Worm (Caenorhabditis elegans): ENCODE measurements around the gene F58F6.6.
"Not testable (repeated sequence)": the region's sequence is repeated elsewhere in the genome, so short reads cannot be mapped to it uniquely, and the experiment has no call there.

The F58F6.6 gene

ce11 chrIV:1340788-1341187, at the start of gene F58F6.6:
F58F6.6 (plus strand) TSS chrIV:1341088.
- not testable (repeated sequence) for TF ChIP-seq K11D2.4 (GFP tag; IDR thresholded peaks at IDR 0.05); mxl-1 (tag; optimal IDR thresholded peaks at IDR 0.05); D2030.7 (GFP tag; IDR thresholded peaks at IDR 0.05)

DNA sequence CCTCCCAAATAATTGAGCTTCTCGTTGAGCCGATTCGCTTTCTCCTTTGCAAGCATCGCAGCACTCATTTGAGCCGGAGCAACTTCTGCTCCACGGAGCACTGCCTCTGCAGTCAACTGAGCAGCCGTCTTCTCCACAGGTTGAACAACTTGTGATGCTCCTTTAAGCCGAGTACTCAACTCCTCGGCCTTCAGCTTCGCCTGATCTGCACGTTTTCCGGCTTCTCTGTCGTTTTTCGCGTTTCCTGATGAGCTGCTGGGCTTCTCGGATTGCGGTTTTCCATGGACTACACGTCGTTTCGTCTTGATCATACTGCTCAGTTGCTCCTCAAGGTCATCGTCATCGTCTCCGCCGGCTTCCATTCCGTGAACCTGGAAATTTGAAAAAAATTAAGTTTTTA, 41.9 kb upstream of the F58F6.6 start:
- no peak for TF ChIP-seq gei-17 (GFP tag; optimal IDR thresholded peaks at IDR 0.05)
- TF ChIP-seq zfh-2 (GFP tag; conservative IDR thresholded peaks at IDR 0.05) = peak; percentile 67
- TF ChIP-seq tbx-9 (tag; optimal IDR thresholded peaks at IDR 0.05; ENCODE audit: borderline replicate concordance) = no peak

ce11 chrIV:1309600-1310207, 31.2 kb upstream of the F58F6.6 start, which contains the start of the genes ddx-46 and F53H1.4:
ddx-46 (minus strand) TSS chrIV:1309650.
F53H1.4 (plus strand) TSS chrIV:1310166.
- TF ChIP-seq egl-18 (GFP tag; IDR thresholded peaks at IDR 0.05) (no peak), sea-2 (GFP tag; IDR thresholded peaks at IDR 0.05) (no peak), attf-3 (GFP tag; conservative IDR thresholded peaks at IDR 0.05) (peak; percentile 99), aptf-3 (GFP tag; IDR thresholded peaks at IDR 0.05) (no peak), nfyb-1 (GFP tag; IDR thresholded peaks at IDR 0.05) (no peak), mcd-1 (GFP tag; IDR thresholded peaks at IDR 0.05) (peak; percentile 77), tlf-1 (GFP tag; optimal IDR thresholded peaks at IDR 0.05) (no peak), lin-35 (GFP tag; optimal IDR thresholded peaks at IDR 0.05) (peak in 1 of 3 experiments; percentile 65), ceh-91 (GFP tag; IDR thresholded peaks at IDR 0.05) (no peak), lir-1 (GFP tag; conservative IDR thresholded peaks at IDR 0.05) (no peak), dpl-1 (GFP tag; optimal IDR thresholded peaks at IDR 0.05) (peak; percentile 61), efl-1 (GFP tag; optimal IDR thresholded peaks at IDR 0.05) (peak; percentile 61), B0035.1 (tag; optimal IDR thresholded peaks at IDR 0.05) (no peak), pha-4 (tag; optimal IDR thresholded peaks at IDR 0.05) (no peak), lin-54 (GFP tag; optimal IDR thresholded peaks at IDR 0.05) (peak; percentile 74), dpff-1 (tag; optimal IDR thresholded peaks at IDR 0.05) (no peak), ztf-25 (GFP tag; IDR thresholded peaks at IDR 0.05) (no peak), madf-6 (GFP tag; IDR thresholded peaks at IDR 0.05) (0 out of 2 replicates have a peak, but pooled peaks have one; percentile 38), bed-1 (GFP tag; IDR thresholded peaks at IDR 0.05) (no peak), zim-3 (tag; optimal IDR thresholded peaks at IDR 0.05) (no peak), hlh-12 (tag; optimal IDR thresholded peaks at IDR 0.05) (no peak), let-607 (tag; optimal IDR thresholded peaks at IDR 0.05) (no peak), lsl-1 (GFP tag; optimal IDR thresholded peaks at IDR 0.05) (peak; percentile 3), lsy-27 (tag; optimal IDR thresholded peaks at IDR 0.05; ENCODE audit: borderline replicate concordance, insufficient read depth) (no peak), F23B12.7 (tag; optimal IDR thresholded peaks at IDR 0.05; ENCODE audit: insufficient read depth) (no peak), ceh-100 (GFP tag; IDR thresholded peaks at IDR 0.05) (no peak), attf-5 (GFP tag; optimal IDR thresholded peaks at IDR 0.05) (peak; percentile 16), ztf-28 (GFP tag; IDR thresholded peaks at IDR 0.05) (no peak), ztf-6 (GFP tag; IDR thresholded peaks at IDR 0.05) (no peak), F57C9.4 (tag; optimal IDR thresholded peaks at IDR 0.05) (no peak)

Measured in whole organism, young adult.